Worm (Caenorhabditis elegans): ENCODE results near the gene C27A2.8.

DNA sequence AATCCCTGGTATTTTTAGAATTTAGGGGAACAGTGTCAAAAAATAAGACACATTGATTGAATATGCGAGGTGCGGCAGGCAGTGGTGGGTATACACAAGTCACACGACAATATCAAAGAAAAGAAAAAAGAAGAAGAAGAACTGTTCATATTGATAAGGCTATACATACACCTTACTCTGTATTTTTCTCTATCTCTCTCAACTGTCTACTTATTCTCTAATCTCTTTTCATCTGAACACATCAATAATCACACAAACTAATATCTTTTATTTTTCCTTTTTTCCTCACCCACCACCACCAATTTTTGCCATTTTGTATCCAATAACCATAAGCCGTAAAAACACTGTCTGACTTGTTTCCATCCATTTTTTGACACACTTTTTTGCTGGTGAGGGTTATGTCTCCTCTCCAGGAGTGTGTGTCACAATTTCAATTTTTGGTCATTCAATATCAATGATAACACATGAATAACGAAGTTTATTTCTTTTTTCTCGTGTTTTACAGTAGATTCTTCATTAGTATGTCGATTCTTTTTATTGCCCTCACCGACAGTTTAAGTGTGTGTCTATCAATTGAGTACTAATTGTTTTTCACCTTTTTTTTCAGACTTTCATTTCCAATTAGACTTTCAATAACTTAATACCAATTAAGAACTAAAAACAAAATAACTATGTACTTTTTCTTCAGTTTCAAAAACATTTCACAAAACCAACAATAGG lies 48.3 kb downstream of the C27A2.8 start:
- no peak for TF ChIP-seq dao-5 (tag; optimal IDR thresholded peaks at IDR 0.05)
- no peak for TF ChIP-seq W03F9.2 (tag; optimal IDR thresholded peaks at IDR 0.05)
- no peak for TF ChIP-seq him-1 (tag; optimal IDR thresholded peaks at IDR 0.05)
